Worm (Caenorhabditis elegans): ENCODE data around the gene erfa-1.

The erfa-1 gene

DNA sequence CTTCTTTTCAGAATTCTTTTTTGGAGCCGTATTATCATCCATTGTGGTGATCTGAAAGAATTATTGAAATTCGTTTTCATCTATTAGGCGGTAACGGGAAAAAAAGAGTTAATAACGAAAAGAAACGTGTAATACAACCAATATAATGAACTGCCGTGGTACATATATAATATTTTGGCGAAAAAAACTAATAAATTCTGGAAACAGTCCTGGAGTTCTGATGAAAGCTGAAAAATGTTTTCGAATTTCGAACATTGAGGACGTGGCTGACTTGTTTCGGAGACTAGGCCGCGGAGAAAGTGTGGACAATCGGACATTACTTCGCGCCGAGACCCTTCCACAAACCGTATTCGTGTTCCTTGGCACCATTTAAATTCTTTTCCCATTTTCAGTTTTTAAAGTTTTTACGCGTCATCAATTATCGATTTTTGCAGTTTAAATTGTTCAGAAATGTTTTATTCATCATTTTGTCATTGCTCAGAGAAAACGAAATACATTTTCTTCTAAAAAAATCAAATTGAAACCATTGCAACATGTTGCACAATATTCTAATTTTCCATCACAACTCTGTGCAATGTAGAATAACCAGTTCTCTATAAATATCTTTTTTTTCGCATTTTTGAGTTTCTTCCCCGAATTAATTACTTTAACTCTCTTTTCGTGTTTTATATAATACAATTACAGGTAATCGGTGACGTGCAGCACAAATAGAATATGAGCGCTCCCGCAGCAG, at the start of gene erfa-1, which contains the start of gene gad-1:
Gene erfa-1, plus strand, starts transcription at position 683 of the 733 bp plus-strand sequence.
Gene gad-1, minus strand, starts transcription at position 51 of the 733 bp plus-strand sequence.
- TF ChIP-seq ceh-36 (tag; optimal IDR thresholded peaks at IDR 0.05) = no peak
- TF ChIP-seq tbx-37 (GFP tag; conservative IDR thresholded peaks at IDR 0.05) = peak; percentile 71

ce11 chrV:6385677-6386276, 48.2 kb upstream of the erfa-1 start:
- TF ChIP-seq hmg-4 (GFP tag; optimal IDR thresholded peaks at IDR 0.05) (no peak), B0310.2 (tag; optimal IDR thresholded peaks at IDR 0.05) (no peak), hmbx-1 (tag; optimal IDR thresholded peaks at IDR 0.05) (no peak), ama-1 (optimal IDR thresholded peaks at IDR 0.05) (no peak), pes-1 (GFP tag; IDR thresholded peaks at IDR 0.05) (no peak), F13C5.2 (tag; optimal IDR thresholded peaks at IDR 0.05) (no peak), ceh-13 (GFP tag; optimal IDR thresholded peaks at IDR 0.05) (no peak), ets-7 (tag; optimal IDR thresholded peaks at IDR 0.05) (no peak), sea-1 (GFP tag; conservative IDR thresholded peaks at IDR 0.05) (no peak), tbx-37 (GFP tag; conservative IDR thresholded peaks at IDR 0.05) (no peak), ceh-36 (tag; optimal IDR thresholded peaks at IDR 0.05) (no peak), scrt-1 (GFP tag; IDR thresholded peaks at IDR 0.05) (no peak), tbx-11 (GFP tag; IDR thresholded peaks at IDR 0.05) (no peak), aly-1 (tag; optimal IDR thresholded peaks at IDR 0.05) (no peak), flt-1 (GFP tag; IDR thresholded peaks at IDR 0.05) (no peak), hnd-1 (tag; optimal IDR thresholded peaks at IDR 0.05) (no peak), tra-4 (tag; optimal IDR thresholded peaks at IDR 0.05) (no peak)

DNA sequence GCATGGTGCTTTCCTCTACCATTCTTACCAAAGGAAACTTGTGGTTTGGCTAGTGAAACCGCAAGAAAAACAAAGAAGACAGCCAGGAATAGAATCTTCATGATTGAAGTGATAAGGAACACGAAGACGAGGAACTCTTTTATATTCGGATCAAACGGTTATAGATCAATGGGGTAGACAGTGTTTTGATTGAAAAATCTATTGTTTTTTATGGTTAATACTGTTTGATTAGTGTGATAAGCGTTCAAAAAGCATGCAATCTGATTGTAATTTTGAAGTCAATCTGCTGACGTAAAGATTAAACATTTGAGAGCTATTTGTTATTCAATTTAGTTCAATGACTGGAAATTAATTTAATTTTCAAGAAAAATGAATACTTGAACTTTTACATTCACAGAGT, 44.3 kb upstream of the erfa-1 start, which contains the start of gene F57F4.2:
Gene F57F4.2, minus strand, starts transcription at position 101 of the 400 bp plus-strand sequence.
- TF ChIP-seq tra-4 (tag; optimal IDR thresholded peaks at IDR 0.05) (no peak), tbx-37 (GFP tag; conservative IDR thresholded peaks at IDR 0.05) (no peak), pes-1 (GFP tag; IDR thresholded peaks at IDR 0.05) (no peak), F13C5.2 (tag; optimal IDR thresholded peaks at IDR 0.05) (no peak), tbx-11 (GFP tag; IDR thresholded peaks at IDR 0.05) (no peak), ceh-13 (GFP tag; optimal IDR thresholded peaks at IDR 0.05) (no peak)

ce11 chrV:6390163-6390562, 43.8 kb upstream of the erfa-1 start, which contains the start of gene F57F4.1:
Gene F57F4.1, plus strand, starts transcription at chrV:6390463.
- no peak for TF ChIP-seq hmbx-1 (tag; optimal IDR thresholded peaks at IDR 0.05)
- TF ChIP-seq tbx-11 (GFP tag; IDR thresholded peaks at IDR 0.05) = no peak
- TF ChIP-seq hnd-1 (tag; optimal IDR thresholded peaks at IDR 0.05) = no peak
- TF ChIP-seq aly-1 (tag; optimal IDR thresholded peaks at IDR 0.05) = no peak
- TF ChIP-seq ets-7 (tag; optimal IDR thresholded peaks at IDR 0.05) = no peak
- no peak for TF ChIP-seq pes-1 (GFP tag; IDR thresholded peaks at IDR 0.05)
- TF ChIP-seq F13C5.2 (tag; optimal IDR thresholded peaks at IDR 0.05) = no peak
- no peak for TF ChIP-seq hmg-4 (GFP tag; optimal IDR thresholded peaks at IDR 0.05)
- TF ChIP-seq scrt-1 (GFP tag; IDR thresholded peaks at IDR 0.05) = no peak
- no peak for TF ChIP-seq ceh-13 (GFP tag; optimal IDR thresholded peaks at IDR 0.05)
- no peak for TF ChIP-seq ama-1 (optimal IDR thresholded peaks at IDR 0.05)
- TF ChIP-seq tra-4 (tag; optimal IDR thresholded peaks at IDR 0.05) = no peak
- no peak for TF ChIP-seq ceh-36 (tag; optimal IDR thresholded peaks at IDR 0.05)
- TF ChIP-seq tbx-37 (GFP tag; conservative IDR thresholded peaks at IDR 0.05) = no peak
- no peak for TF ChIP-seq flt-1 (GFP tag; IDR thresholded peaks at IDR 0.05)
- TF ChIP-seq B0310.2 (tag; optimal IDR thresholded peaks at IDR 0.05) = no peak

DNA sequence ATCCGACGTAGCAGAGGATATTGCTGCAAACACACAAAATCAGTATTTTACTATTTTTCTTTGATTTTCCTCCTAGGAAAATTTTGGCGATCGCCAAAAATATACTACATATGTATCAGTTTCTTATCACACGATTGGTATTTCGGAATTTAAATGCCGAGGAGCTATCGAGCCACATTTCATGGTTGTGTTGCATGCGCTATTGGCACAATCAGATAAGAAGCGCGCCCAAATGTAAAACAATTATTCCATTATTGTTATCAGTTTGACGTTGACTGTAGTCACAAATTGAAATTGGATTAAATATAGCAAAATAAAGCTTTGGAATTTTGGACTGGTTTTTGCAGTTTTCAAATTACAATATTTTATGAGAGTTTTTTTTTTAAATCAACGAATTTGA, 35.0 kb upstream of the erfa-1 start:
- TF ChIP-seq tbx-11 (GFP tag; IDR thresholded peaks at IDR 0.05) (no peak), hnd-1 (tag; optimal IDR thresholded peaks at IDR 0.05) (no peak), ama-1 (optimal IDR thresholded peaks at IDR 0.05) (no peak), tbx-37 (GFP tag; conservative IDR thresholded peaks at IDR 0.05) (no peak), ceh-13 (GFP tag; optimal IDR thresholded peaks at IDR 0.05) (no peak), aly-1 (tag; optimal IDR thresholded peaks at IDR 0.05) (no peak), F13C5.2 (tag; optimal IDR thresholded peaks at IDR 0.05) (no peak), flt-1 (GFP tag; IDR thresholded peaks at IDR 0.05) (no peak), ets-7 (tag; optimal IDR thresholded peaks at IDR 0.05) (no peak), scrt-1 (GFP tag; IDR thresholded peaks at IDR 0.05) (no peak), B0310.2 (tag; optimal IDR thresholded peaks at IDR 0.05) (no peak), pes-1 (GFP tag; IDR thresholded peaks at IDR 0.05) (no peak), tra-4 (tag; optimal IDR thresholded peaks at IDR 0.05) (no peak), ceh-36 (tag; optimal IDR thresholded peaks at IDR 0.05) (no peak), sea-1 (GFP tag; conservative IDR thresholded peaks at IDR 0.05) (no peak)

DNA sequence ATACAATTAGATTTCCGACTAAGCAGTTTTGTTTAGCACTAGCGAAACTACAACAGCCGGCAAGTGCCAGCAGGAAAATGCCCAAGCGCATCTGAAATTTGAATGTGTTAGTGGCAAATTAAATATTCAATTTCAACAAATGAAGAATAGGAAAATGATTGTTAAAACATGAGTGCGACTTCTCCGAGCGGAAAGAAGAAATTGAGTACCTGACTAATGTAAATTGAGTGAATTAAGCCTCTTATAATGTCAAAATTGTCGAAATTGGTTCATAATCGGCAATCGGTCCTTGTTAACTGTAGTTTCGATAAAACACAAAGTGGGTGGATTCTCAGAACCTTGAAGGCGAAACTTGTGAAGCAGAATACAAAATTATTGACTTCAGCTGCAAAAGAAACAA, 34.1 kb upstream of the erfa-1 start, which contains the start of gene gfi-1:
Gene gfi-1, minus strand, starts transcription at position 101 of the 400 bp plus-strand sequence.
- TF ChIP-seq tbx-37 (GFP tag; conservative IDR thresholded peaks at IDR 0.05) (no peak), hnd-1 (tag; optimal IDR thresholded peaks at IDR 0.05) (no peak), tra-4 (tag; optimal IDR thresholded peaks at IDR 0.05) (no peak), pes-1 (GFP tag; IDR thresholded peaks at IDR 0.05) (no peak), B0310.2 (tag; optimal IDR thresholded peaks at IDR 0.05) (no peak), scrt-1 (GFP tag; IDR thresholded peaks at IDR 0.05) (no peak), F13C5.2 (tag; optimal IDR thresholded peaks at IDR 0.05) (no peak), hmg-4 (GFP tag; optimal IDR thresholded peaks at IDR 0.05) (no peak), flt-1 (GFP tag; IDR thresholded peaks at IDR 0.05) (no peak), ama-1 (optimal IDR thresholded peaks at IDR 0.05) (no peak), ets-7 (tag; optimal IDR thresholded peaks at IDR 0.05) (no peak), ceh-36 (tag; optimal IDR thresholded peaks at IDR 0.05) (no peak), ceh-13 (GFP tag; optimal IDR thresholded peaks at IDR 0.05) (no peak), sea-1 (GFP tag; conservative IDR thresholded peaks at IDR 0.05) (no peak), aly-1 (tag; optimal IDR thresholded peaks at IDR 0.05) (no peak)

DNA sequence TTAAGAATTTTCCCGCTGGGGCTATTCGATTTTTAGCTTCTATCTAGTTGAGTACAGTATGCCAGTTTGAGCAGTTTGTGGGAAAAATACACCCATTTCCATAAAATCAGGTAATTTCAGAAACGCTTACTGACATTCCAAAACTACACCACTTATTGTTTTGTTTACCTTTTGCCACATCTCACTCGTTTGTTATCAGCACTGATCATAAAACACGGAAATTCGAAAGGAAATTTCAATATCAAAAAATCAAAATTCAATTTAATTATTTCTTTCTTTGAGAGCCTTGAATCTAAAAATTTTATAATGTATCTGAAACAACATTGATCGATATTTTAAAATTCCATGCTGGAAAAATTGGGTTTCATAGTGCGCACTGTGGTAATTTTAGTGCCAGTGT, 33.4 kb upstream of the erfa-1 start:
- no peak for TF ChIP-seq B0310.2 (tag; optimal IDR thresholded peaks at IDR 0.05)
